Worm (Caenorhabditis elegans) whole organism, mixed stage, embryonic: ENCODE measurements around the gene Y73B6BL.29.
"Not testable (repeated sequence)": the region's sequence is repeated elsewhere in the genome, so short reads cannot be mapped to it uniquely, and the experiment has no call there.

Source experiments
- M03D4.4 ChIP-seq: sonication (generic microtip); optimal IDR thresholded peaks from 2 replicates; lab custom pipeline; 2017; ENCODE audit warnings: mild to moderate bottlenecking, missing genetic modification characterization, missing compliant biosample characterization
- bed-3 ChIP-seq: fragments of 200-800 bp; sonication (Bioruptor generic); optimal IDR thresholded peaks from 3 replicates; lab custom pipeline; 2018; ENCODE audit warnings: mild to moderate bottlenecking, missing genetic modification characterization, moderate library complexity, missing compliant biosample characterization
- blmp-1 ChIP-seq: fragments of 150-350 bp; optimal IDR thresholded peaks from 2 replicates; lab custom pipeline; 2014; ENCODE audit warnings: missing biosample characterization, missing genetic modification characterization
- ceh-39 ChIP-seq: fragments of 150-350 bp; optimal IDR thresholded peaks from 2 replicates; lab custom pipeline; 2014; ENCODE audit warnings: missing biosample characterization, missing genetic modification characterization
- ceh-43 ChIP-seq: fragments of 200-800 bp; sonication (Bioruptor generic); optimal IDR thresholded peaks from 2 replicates; lab custom pipeline; 2018; ENCODE audit warnings: mild to moderate bottlenecking, missing genetic modification characterization, moderate library complexity, missing compliant biosample characterization
- ceh-83 ChIP-seq: fragments of 200-800 bp; sonication (Bioruptor generic); optimal IDR thresholded peaks from 2 replicates; lab custom pipeline; 2018; ENCODE audit warnings: mild to moderate bottlenecking, missing genetic modification characterization, missing compliant biosample characterization
- ces-1 ChIP-seq: fragments of 150-350 bp; optimal IDR thresholded peaks from 2 replicates; lab custom pipeline; 2014; ENCODE audit warnings: missing biosample characterization, missing genetic modification reagents, missing genetic modification characterization
- cnd-1 ChIP-seq: fragments of 200-800 bp; sonication (Bioruptor generic); optimal IDR thresholded peaks from 2 replicates; lab custom pipeline; 2018; ENCODE audit warnings: mild to moderate bottlenecking, missing genetic modification characterization, missing compliant biosample characterization
- drap-1 ChIP-seq: fragments of 200-800 bp; sonication (Bioruptor generic); optimal IDR thresholded peaks from 3 replicates; lab custom pipeline; 2018; ENCODE audit warnings: mild to moderate bottlenecking, missing genetic modification characterization, missing compliant biosample characterization
- elt-1 ChIP-seq: sonication (generic microtip); optimal IDR thresholded peaks from 2 replicates; lab custom pipeline; 2017; ENCODE audit warnings: missing genetic modification characterization, mild to moderate bottlenecking, missing compliant biosample characterization, antibody characterized with exemption, moderate library complexity, borderline replicate concordance; ENCODE audit not compliant: insufficient read depth
- elt-3 ChIP-seq: fragments of 150-350 bp; optimal IDR thresholded peaks from 2 replicates; lab custom pipeline; 2014; ENCODE audit warnings: missing biosample characterization, missing genetic modification characterization
- flh-1 ChIP-seq: fragments of 200-800 bp; sonication (Bioruptor generic); optimal IDR thresholded peaks from 2 replicates; lab custom pipeline; 2018; ENCODE audit warnings: mild to moderate bottlenecking, missing genetic modification characterization, moderate library complexity, missing compliant biosample characterization
- ham-2 ChIP-seq: fragments of 200-800 bp; sonication (Bioruptor generic); optimal IDR thresholded peaks from 2 replicates; lab custom pipeline; 2018; ENCODE audit warnings: mild to moderate bottlenecking, missing genetic modification characterization, missing compliant biosample characterization
- hlh-1 ChIP-seq: fragments of 150-350 bp; optimal IDR thresholded peaks from 2 replicates; lab custom pipeline; 2014; ENCODE audit warnings: missing biosample characterization, missing genetic modification reagents, missing genetic modification characterization
- lin-13 ChIP-seq: fragments of 150-350 bp; optimal IDR thresholded peaks from 2 replicates; lab custom pipeline; 2014; ENCODE audit warnings: missing biosample characterization, missing genetic modification characterization
- lin-32 ChIP-seq: fragments of 200-800 bp; sonication (Bioruptor generic); optimal IDR thresholded peaks from 2 replicates; lab custom pipeline; 2018; ENCODE audit warnings: mild to moderate bottlenecking, missing genetic modification characterization, missing compliant biosample characterization
- lsy-2 ChIP-seq: fragments of 150-350 bp; optimal IDR thresholded peaks from 2 replicates; lab custom pipeline; 2014; ENCODE audit warnings: missing biosample characterization, missing genetic modification characterization
- mab-5 ChIP-seq: fragments of 150-350 bp; optimal IDR thresholded peaks from 2 replicates; lab custom pipeline; 2014; ENCODE audit warnings: missing biosample characterization, missing genetic modification characterization
- mep-1 ChIP-seq: fragments of 150-350 bp; optimal IDR thresholded peaks from 2 replicates; lab custom pipeline; 2017; ENCODE audit warnings: missing biosample characterization, missing genetic modification reagents, missing genetic modification characterization, inconsistent platforms
- mls-2 ChIP-seq: sonication (generic microtip); optimal IDR thresholded peaks from 2 replicates; lab custom pipeline; 2016; ENCODE audit warnings: mild to moderate bottlenecking, missing genetic modification characterization, moderate library complexity, missing compliant biosample characterization
- nhr-12 ChIP-seq: fragments of 150-350 bp; optimal IDR thresholded peaks from 2 replicates; lab custom pipeline; 2014; ENCODE audit warnings: missing biosample characterization, missing genetic modification characterization
- nhr-2 ChIP-seq: fragments of 150-350 bp; optimal IDR thresholded peaks from 2 replicates; lab custom pipeline; 2014; ENCODE audit warnings: missing biosample characterization, missing genetic modification characterization
- nhr-237 ChIP-seq: fragments of 150-350 bp; optimal IDR thresholded peaks from 2 replicates; lab custom pipeline; 2014; ENCODE audit warnings: missing biosample characterization, missing genetic modification characterization
- nhr-28 ChIP-seq: fragments of 150-350 bp; optimal IDR thresholded peaks from 2 replicates; lab custom pipeline; 2014; ENCODE audit warnings: missing biosample characterization, missing genetic modification characterization
- nhr-76 ChIP-seq: sonication (generic microtip); optimal IDR thresholded peaks from 2 replicates; lab custom pipeline; 2017; ENCODE audit warnings: missing biosample characterization, missing genetic modification characterization
- sem-2 ChIP-seq: fragments of 200-800 bp; sonication (Bioruptor generic); optimal IDR thresholded peaks from 2 replicates; lab custom pipeline; 2018; ENCODE audit warnings: mild to moderate bottlenecking, missing genetic modification characterization, missing compliant biosample characterization
- snpc-4 ChIP-seq: fragments of 150-350 bp; optimal IDR thresholded peaks from 2 replicates; lab custom pipeline; 2014; ENCODE audit warnings: missing biosample characterization, missing genetic modification characterization
- sptf-1 ChIP-seq: sonication (generic microtip); optimal IDR thresholded peaks from 2 replicates; lab custom pipeline; 2017; ENCODE audit warnings: mild to moderate bottlenecking, missing genetic modification characterization, moderate library complexity, missing compliant biosample characterization
- tbx-8 ChIP-seq: fragments of 200-800 bp; sonication (Bioruptor generic); optimal IDR thresholded peaks from 2 replicates; lab custom pipeline; 2018; ENCODE audit warnings: mild to moderate bottlenecking, missing genetic modification characterization, moderate library complexity, missing compliant biosample characterization
- unc-120 ChIP-seq: sonication (generic microtip); optimal IDR thresholded peaks from 2 replicates; lab custom pipeline; 2017; ENCODE audit warnings: missing genetic modification characterization, missing compliant biosample characterization; ENCODE audit not compliant: poor library complexity, severe bottlenecking
- unc-39 ChIP-seq: fragments of 150-350 bp; optimal IDR thresholded peaks from 2 replicates; lab custom pipeline; 2014; ENCODE audit warnings: missing biosample characterization, missing genetic modification characterization
- unc-62 ChIP-seq: fragments of 150-350 bp; optimal IDR thresholded peaks from 2 replicates; lab custom pipeline; 2014; ENCODE audit warnings: missing biosample characterization, missing genetic modification reagents, missing genetic modification characterization
- zip-8 ChIP-seq: fragments of 150-350 bp; optimal IDR thresholded peaks from 2 replicates; lab custom pipeline; 2014; ENCODE audit warnings: missing biosample characterization, missing genetic modification characterization
- ztf-11 ChIP-seq: fragments of 150-350 bp; optimal IDR thresholded peaks from 2 replicates; lab custom pipeline; 2014; ENCODE audit warnings: missing biosample characterization, missing genetic modification characterization

The Y73B6BL.29 gene

DNA sequence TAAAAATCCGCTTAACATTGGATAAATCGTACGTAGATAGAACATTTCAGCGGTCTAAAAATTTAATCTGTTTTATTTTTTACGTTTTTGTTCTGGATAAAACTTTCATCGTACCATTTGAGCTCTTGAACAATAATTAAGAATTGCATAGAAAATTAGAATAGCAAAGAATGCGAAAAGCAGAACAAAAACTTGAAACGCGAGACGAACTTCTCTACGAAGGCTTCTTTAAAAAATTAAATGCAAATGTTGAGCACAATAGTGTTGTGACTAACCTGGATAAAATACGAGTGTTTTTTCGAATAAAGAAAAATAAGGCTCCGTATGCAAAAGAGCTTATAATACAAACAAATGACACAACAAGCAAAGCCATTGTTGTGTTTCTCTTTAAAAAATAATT lies 22.2 kb upstream of the Y73B6BL.29 start:
- TF ChIP-seq nhr-237 (no peak), unc-62 (GFP tag; lab: Kevin White, UChicago) (no peak), flh-1 (GFP tag; lab: Kevin White, UChicago) (no peak), ham-2 (no peak)

DNA sequence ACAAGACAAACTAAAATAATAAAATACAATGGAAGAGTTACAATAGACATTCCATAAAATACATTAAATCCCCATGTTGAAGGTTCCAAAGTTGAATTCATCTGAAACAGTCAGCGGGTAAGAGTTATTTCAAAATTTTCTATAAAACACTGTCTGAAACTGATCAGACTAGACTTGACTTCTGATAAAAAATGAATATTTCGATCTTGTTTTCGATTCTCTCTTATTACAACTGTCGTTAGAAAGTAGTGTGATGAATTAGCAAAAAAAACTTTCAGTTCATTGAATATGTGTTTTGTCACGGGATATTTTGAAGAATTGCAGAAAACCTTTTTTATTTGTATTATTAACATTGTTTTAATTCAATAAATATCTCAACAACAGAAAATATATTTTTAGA lies 20.0 kb upstream of the Y73B6BL.29 start, which contains the start of gene srv-26:
Gene srv-26, minus strand, starts transcription at position 101 of the 400 bp plus-strand sequence.
- TF ChIP-seq mls-2 (tag; lab: Kevin White, UChicago) (no peak), bed-3 (GFP tag; lab: Kevin White, UChicago) (no peak), nhr-2 (tag; lab: Kevin White, UChicago) (no peak), hlh-1 (tag; lab: Kevin White, UChicago) (no peak), nhr-76 (tag; lab: Kevin White, UChicago) (no peak), cnd-1 (no peak), lin-32 (GFP tag; lab: Kevin White, UChicago) (no peak), unc-120 (tag; lab: Kevin White, UChicago) (no peak), ztf-11 (tag; lab: Kevin White, UChicago) (no peak), ceh-39 (no peak), ceh-43 (no peak), M03D4.4 (tag; lab: Kevin White, UChicago) (no peak), unc-39 (no peak), sptf-1 (no peak), ham-2 (no peak), nhr-28 (tag; lab: Kevin White, UChicago) (no peak), nhr-237 (no peak), lin-13 (tag; lab: Kevin White, UChicago) (no peak), lsy-2 (tag; lab: Kevin White, UChicago) (no peak)

DNA sequence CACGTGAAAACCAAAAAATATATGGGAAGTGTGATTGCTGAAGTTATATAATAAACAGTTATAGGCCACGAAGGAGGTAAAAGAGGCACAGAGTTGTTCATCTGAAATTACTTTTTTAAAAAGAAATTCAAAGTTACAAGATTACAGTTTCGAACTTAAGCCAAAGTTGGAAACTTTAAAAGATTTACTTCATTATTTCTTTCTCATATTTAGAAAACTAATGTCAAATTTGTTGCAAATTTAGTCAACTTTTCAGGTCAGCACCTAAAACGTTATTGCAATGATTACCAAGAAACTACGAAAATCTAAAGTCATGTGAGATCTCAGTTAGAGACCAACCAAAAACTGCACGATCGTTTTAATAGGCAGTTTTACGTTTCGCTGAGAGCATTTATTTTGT lies 18.1 kb upstream of the Y73B6BL.29 start, which contains the start of gene srv-25:
Gene srv-25, minus strand, starts transcription at position 101 of the 400 bp plus-strand sequence.
- TF ChIP-seq nhr-12 (tag; lab: Kevin White, UChicago) (no peak), tbx-8 (GFP tag; lab: Kevin White, UChicago) (no peak), cnd-1 (no peak), nhr-28 (tag; lab: Kevin White, UChicago) (no peak), ces-1 (GFP tag; lab: Kevin White, UChicago) (no peak), ceh-43 (no peak), flh-1 (GFP tag; lab: Kevin White, UChicago) (no peak), ceh-83 (no peak), ztf-11 (tag; lab: Kevin White, UChicago) (no peak), blmp-1 (tag; lab: Kevin White, UChicago) (no peak), nhr-76 (tag; lab: Kevin White, UChicago) (no peak), mep-1 (tag; lab: Kevin White, UChicago) (no peak), ham-2 (no peak), nhr-2 (tag; lab: Kevin White, UChicago) (no peak)

DNA sequence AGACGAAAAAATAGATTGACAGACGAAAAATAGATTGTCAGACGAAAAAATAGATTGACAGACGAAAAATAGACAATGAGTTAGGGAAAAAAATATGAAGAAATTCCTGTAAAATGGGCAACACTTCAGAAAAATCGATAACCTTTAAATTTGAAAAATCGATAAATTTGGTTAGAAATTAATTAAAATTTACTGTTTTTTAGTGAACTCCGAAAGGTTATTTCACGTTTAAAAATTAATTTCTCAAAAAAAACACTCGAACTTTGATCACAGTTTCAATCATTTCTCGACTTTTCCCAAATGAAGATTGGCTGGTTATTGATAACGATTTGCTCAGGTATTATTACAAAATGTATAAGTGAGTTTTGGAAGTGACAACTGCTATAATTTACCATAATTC lies 14.3 kb upstream of the Y73B6BL.29 start, which contains the start of gene csp-2:
Gene csp-2, plus strand, starts transcription at position 301 of the 400 bp plus-strand sequence.
- no peak for TF ChIP-seq elt-1
- no peak for TF ChIP-seq nhr-76 (tag; lab: Kevin White, UChicago)
- TF ChIP-seq mab-5 (tag; lab: Kevin White, UChicago), result no peak

DNA sequence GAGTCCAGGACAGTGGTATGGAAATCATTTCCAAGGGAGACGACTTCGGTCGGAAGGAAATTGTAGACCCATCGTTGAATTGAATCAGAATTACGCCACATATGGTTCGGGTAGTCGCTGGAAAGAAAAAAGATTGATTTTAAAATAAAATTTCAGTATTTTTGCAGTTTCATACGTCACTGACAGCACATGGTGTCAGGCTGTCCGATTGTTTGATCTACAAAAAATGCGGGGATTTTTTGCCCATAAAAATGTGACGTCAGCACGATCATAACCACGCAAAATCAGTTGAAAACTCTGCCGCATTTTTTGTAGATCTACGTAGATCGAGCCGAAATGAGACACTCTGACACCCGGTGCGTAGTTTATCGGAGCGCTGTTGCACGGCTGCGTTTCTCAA lies 4.4 kb upstream of the Y73B6BL.29 start, which contains the start of gene Y73B6BL.12:
Gene Y73B6BL.12, minus strand, starts transcription at position 101 of the 400 bp plus-strand sequence.
- not testable (repeated sequence) for TF ChIP-seq mab-5 (tag; lab: Kevin White, UChicago); unc-62 (GFP tag; lab: Kevin White, UChicago); nhr-2 (tag; lab: Kevin White, UChicago)

DNA sequence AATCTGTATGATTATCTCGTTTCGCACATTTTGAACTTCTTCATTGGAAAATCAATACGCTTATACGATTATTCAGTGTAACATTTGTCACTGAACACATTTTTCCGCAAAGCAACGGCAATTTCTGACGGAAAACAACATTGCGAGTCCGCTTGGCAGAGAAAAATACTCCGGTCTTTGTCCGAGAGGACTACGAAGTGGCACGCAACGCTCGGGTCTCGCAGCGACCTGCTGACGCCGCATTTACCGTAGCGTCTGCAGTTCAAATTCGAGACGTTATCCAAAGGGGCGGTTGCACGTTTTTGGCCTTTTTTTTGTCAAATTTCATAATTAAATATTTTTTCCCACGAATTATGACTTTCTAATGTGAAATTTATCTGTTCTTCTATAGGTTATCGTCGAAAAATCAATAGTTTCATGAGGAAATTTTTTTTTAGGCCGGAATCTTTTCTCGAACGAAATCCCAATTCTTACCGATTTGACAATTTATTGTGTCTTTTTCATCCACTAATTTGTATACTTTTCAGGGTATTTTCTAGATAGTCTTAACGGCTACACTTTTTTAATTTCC lies 2.0 kb downstream of the Y73B6BL.29 start, which contains the start of gene sqd-1:
Gene sqd-1, plus strand, starts transcription at position 521 of the 571 bp plus-strand sequence.
- peak; percentile 76 for TF ChIP-seq M03D4.4 (tag; lab: Kevin White, UChicago)
- peak; percentile 65 for TF ChIP-seq cnd-1
- TF ChIP-seq tbx-8 (GFP tag; lab: Kevin White, UChicago), result no peak
- TF ChIP-seq bed-3 (GFP tag; lab: Kevin White, UChicago), result peak; percentile 22
- peak; percentile 93 for TF ChIP-seq nhr-237
- no peak for TF ChIP-seq flh-1 (GFP tag; lab: Kevin White, UChicago)
- TF ChIP-seq mab-5 (tag; lab: Kevin White, UChicago), result no peak
- peak; percentile 47 for TF ChIP-seq lin-32 (GFP tag; lab: Kevin White, UChicago)
- no peak for TF ChIP-seq nhr-12 (tag; lab: Kevin White, UChicago)
- peak; percentile 46 for TF ChIP-seq nhr-2 (tag; lab: Kevin White, UChicago)
- peak; percentile 78 for TF ChIP-seq hlh-1 (tag; lab: Kevin White, UChicago)
- peak; percentile 72 for TF ChIP-seq mls-2 (tag; lab: Kevin White, UChicago)
- TF ChIP-seq snpc-4, result no peak
- TF ChIP-seq mep-1 (tag; lab: Kevin White, UChicago), result peak; percentile 84
- peak; percentile 72 for TF ChIP-seq drap-1 (GFP tag; lab: Kevin White, UChicago)
- TF ChIP-seq ceh-83, result no peak
- TF ChIP-seq elt-1, result no peak
- peak; percentile 80 for TF ChIP-seq ceh-39
- TF ChIP-seq zip-8 (tag; lab: Kevin White, UChicago), result no peak
- no peak for TF ChIP-seq unc-39
- TF ChIP-seq elt-3 (tag; lab: Kevin White, UChicago), result no peak
- TF ChIP-seq ham-2, result peak; percentile 64
- TF ChIP-seq lsy-2 (tag; lab: Kevin White, UChicago), result peak; percentile 97
- no peak for TF ChIP-seq nhr-28 (tag; lab: Kevin White, UChicago)
- peak; percentile 86 for TF ChIP-seq sptf-1
- no peak for TF ChIP-seq sem-2
- peak; percentile 76 for TF ChIP-seq ces-1 (GFP tag; lab: Kevin White, UChicago)
- TF ChIP-seq unc-62 (GFP tag; lab: Kevin White, UChicago), result peak; percentile 69
- TF ChIP-seq lin-13 (tag; lab: Kevin White, UChicago), result peak; percentile 92
